Fruit fly (Drosophila melanogaster) whole organism, wandering third instar larva: ENCODE data around the gene spirit.

ENCODE experiments used
- Abd-B ChIP-seq: fragments of >200 bp; optimal IDR thresholded peaks from 2 replicates; lab custom pipeline; 2017; ENCODE audit warnings: missing biosample characterization, missing genetic modification characterization
- CrebA ChIP-seq: fragments of 200-800 bp; sonication (Bioruptor generic); optimal IDR thresholded peaks from 2 replicates; lab custom pipeline; 2016; ENCODE audit warnings: missing biosample characterization, mild to moderate bottlenecking, missing genetic modification characterization, borderline replicate concordance
- Dfd ChIP-seq: fragments of >200 bp; optimal IDR thresholded peaks from 2 replicates; lab custom pipeline; 2017; ENCODE audit warnings: missing biosample characterization, missing genetic modification characterization
- Dif ChIP-seq: fragments of 200-275, 200-300 bp; sonication (Bioruptor generic); optimal IDR thresholded peaks from 2 replicates; lab custom pipeline; 2018; ENCODE audit warnings: missing biosample characterization, missing genetic modification characterization; ENCODE audit not compliant: partially characterized antibody
- GATAd ChIP-seq: sonication (Bioruptor generic); optimal IDR thresholded peaks from 2 replicates; lab custom pipeline; 2016; ENCODE audit warnings: missing biosample characterization, missing genetic modification characterization
- HLH106 ChIP-seq: fragments of 200-800 bp; optimal IDR thresholded peaks from 3 replicates; lab custom pipeline; 2019; ENCODE audit warnings: missing biosample characterization, mild to moderate bottlenecking, missing genetic modification characterization, moderate library complexity
- Hnf4 ChIP-seq: fragments of 200-800 bp; sonication (Bioruptor generic); optimal IDR thresholded peaks from 2 replicates; lab custom pipeline; 2016; ENCODE audit warnings: missing biosample characterization, mild to moderate bottlenecking, missing genetic modification characterization
- Hr78 ChIP-seq: fragments of >200 bp; optimal IDR thresholded peaks from 2 replicates; lab custom pipeline; 2017; ENCODE audit warnings: missing biosample characterization, missing genetic modification characterization
- Hr83 ChIP-seq: fragments of 200-300 bp; sonication (Bioruptor generic); optimal IDR thresholded peaks from 2 replicates; lab custom pipeline; 2016; ENCODE audit warnings: missing biosample characterization, mild to moderate bottlenecking, missing genetic modification characterization, moderate library complexity; ENCODE audit not compliant: poor library complexity, severe bottlenecking
- Jra ChIP-seq: sonication (Bioruptor generic); optimal IDR thresholded peaks from 2 replicates; lab custom pipeline; 2016; ENCODE audit warnings: missing biosample characterization, missing genetic modification characterization
- N ChIP-seq: fragments of >200 bp; optimal IDR thresholded peaks from 2 replicates; lab custom pipeline; 2018; ENCODE audit warnings: missing biosample characterization, missing external identifiers, missing genetic modification characterization
- OdsH ChIP-seq: fragments of 200-800 bp; sonication (Bioruptor generic); optimal IDR thresholded peaks from 2 replicates; lab custom pipeline; 2016; ENCODE audit warnings: missing biosample characterization, mild to moderate bottlenecking, missing genetic modification characterization
- Rel ChIP-seq, 2 experiments: fragments of 200-800 bp; sonication (Bioruptor generic) in 1 of 2; optimal IDR thresholded peaks; 2 replicates in 1 of 2; 3 replicates in 1 of 2; lab custom pipeline; 2016 to 2019; ENCODE audit warnings: mild to moderate bottlenecking in 2 of 2, missing biosample characterization in 2 of 2, missing genetic modification characterization in 2 of 2, moderate library complexity in 1 of 2
- Sp1 ChIP-seq: fragments of 200-800 bp; sonication (Bioruptor generic); optimal IDR thresholded peaks from 3 replicates; lab custom pipeline; 2019; ENCODE audit warnings: missing biosample characterization, mild to moderate bottlenecking, missing genetic modification characterization, moderate library complexity
- Vsx2 ChIP-seq: fragments of 200-300, 225-300 bp; sonication (Bioruptor generic); optimal IDR thresholded peaks from 2 replicates; lab custom pipeline; 2018; ENCODE audit warnings: missing biosample characterization, missing genetic modification characterization; ENCODE audit not compliant: partially characterized antibody
- dl ChIP-seq, 2 experiments: fragments of 175-275, 200-275 bp in 1 of 2; fragments of 200-275 bp in 1 of 2; sonication (Bioruptor generic); optimal IDR thresholded peaks; lab custom pipeline; 2018; ENCODE audit warnings: mild to moderate bottlenecking in 2 of 2, missing biosample characterization in 2 of 2, missing genetic modification characterization in 2 of 2, moderate library complexity in 2 of 2; ENCODE audit not compliant: partially characterized antibody in 2 of 2, insufficient read depth in 1 of 2
- dsf ChIP-seq: sonication (Bioruptor generic); optimal IDR thresholded peaks from 2 replicates; lab custom pipeline; 2016; ENCODE audit warnings: missing biosample characterization, missing genetic modification characterization, borderline replicate concordance
- ey ChIP-seq: fragments of 200-800 bp; sonication (Bioruptor generic); optimal IDR thresholded peaks from 2 replicates; lab custom pipeline; 2016; ENCODE audit warnings: missing biosample characterization, missing genetic modification characterization
- foxo ChIP-seq, 2 experiments: fragments of 200-800 bp; sonication (Bioruptor generic); optimal IDR thresholded peaks; 2 replicates in 1 of 2; 3 replicates in 1 of 2; lab custom pipeline; 2016 to 2017; ENCODE audit warnings: missing biosample characterization in 2 of 2, missing genetic modification characterization in 2 of 2
- fru ChIP-seq: fragments of 200-800 bp; sonication (Bioruptor generic); optimal IDR thresholded peaks from 3 replicates; lab custom pipeline; 2016; ENCODE audit warnings: missing biosample characterization, mild to moderate bottlenecking, missing genetic modification characterization
- h ChIP-seq: fragments of 200-800 bp; sonication (Bioruptor generic); optimal IDR thresholded peaks from 3 replicates; lab custom pipeline; 2016; ENCODE audit warnings: missing biosample characterization, mild to moderate bottlenecking, missing genetic modification characterization
- jim ChIP-seq: fragments of 175-275, 200-325 bp; sonication (Bioruptor generic); optimal IDR thresholded peaks from 2 replicates; lab custom pipeline; 2016; ENCODE audit warnings: missing biosample characterization, mild to moderate bottlenecking, missing genetic modification characterization
- lola ChIP-seq: fragments of >200 bp; optimal IDR thresholded peaks from 2 replicates; lab custom pipeline; 2017; ENCODE audit warnings: missing biosample characterization, missing genetic modification characterization
- pan ChIP-seq: fragments of >200 bp; optimal IDR thresholded peaks from 2 replicates; lab custom pipeline; 2017
- psq ChIP-seq: fragments of 200-800 bp; sonication (Bioruptor generic); optimal IDR thresholded peaks from 3 replicates; lab custom pipeline; 2017; ENCODE audit warnings: missing biosample characterization, mild to moderate bottlenecking, missing genetic modification characterization, moderate library complexity
- rgr ChIP-seq: fragments of 200-800 bp; sonication (Bioruptor generic); optimal IDR thresholded peaks from 3 replicates; lab custom pipeline; 2016; ENCODE audit warnings: missing biosample characterization, mild to moderate bottlenecking, missing genetic modification characterization
- tai ChIP-seq: sonication (Bioruptor generic); optimal IDR thresholded peaks from 2 replicates; lab custom pipeline; 2016; ENCODE audit warnings: missing biosample characterization, missing genetic modification characterization
- usp ChIP-seq: fragments of >200 bp; optimal IDR thresholded peaks from 2 replicates; lab custom pipeline; 2017; ENCODE audit warnings: missing biosample characterization, missing genetic modification characterization
- woc ChIP-seq: sonication (Bioruptor generic); optimal IDR thresholded peaks from 2 replicates; lab custom pipeline; 2016; ENCODE audit warnings: missing biosample characterization, mild to moderate bottlenecking, missing genetic modification characterization

spirit gene

DNA sequence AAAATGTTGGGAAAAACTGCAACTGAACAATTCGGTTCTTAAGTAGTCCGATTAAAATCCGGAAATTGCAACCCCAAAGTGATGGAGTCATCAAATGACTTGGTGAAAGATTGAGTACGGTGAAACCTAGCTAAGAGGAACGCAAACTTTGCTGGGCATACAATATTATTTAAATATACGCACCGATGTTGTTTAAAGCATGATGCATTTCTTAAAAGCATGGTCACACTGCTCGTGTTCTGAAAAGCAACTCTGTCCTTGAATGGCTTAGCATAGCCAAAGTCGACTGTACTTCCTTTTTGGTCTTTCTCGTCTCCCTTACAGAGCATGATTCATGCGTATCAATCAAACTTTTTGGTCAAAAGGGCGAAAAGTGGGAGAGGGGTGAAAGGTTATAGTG is 36.7 kb downstream of the spirit start:
- TF ChIP-seq CrebA, result no peak
- peak in 1 of 2 experiments; percentile 24 for TF ChIP-seq foxo (GFP tag; optimal IDR thresholded peaks at IDR 0.05; lab: Kevin White, UChicago)
- peak; percentile 24 for TF ChIP-seq fru (GFP tag; lab: Kevin White, UChicago)

DNA sequence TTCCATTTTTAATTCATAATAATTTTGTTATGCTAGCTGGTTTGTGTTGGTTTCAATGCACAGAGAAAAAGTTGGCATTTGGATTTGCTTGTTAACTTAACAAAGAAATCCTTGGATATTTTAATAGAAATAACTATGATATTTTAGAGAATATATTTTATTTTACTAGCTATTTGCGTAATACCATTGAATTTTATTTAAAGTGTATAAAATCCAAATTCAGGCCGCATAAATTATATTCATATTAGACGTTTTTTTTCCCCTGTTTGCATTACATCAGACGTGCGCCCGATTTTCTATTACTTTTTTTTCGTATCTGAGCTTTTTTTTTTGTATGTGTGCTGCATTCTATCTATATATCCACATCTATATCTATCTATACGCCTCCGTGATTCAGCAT is 38.7 kb downstream of the spirit start:
- TF ChIP-seq Dif (no peak), usp (GFP tag; lab: Kevin White, UChicago) (no peak), ey (no peak), Rel (GFP tag; optimal IDR thresholded peaks at IDR 0.05; lab: Kevin White, UChicago) (no peak), Rel (tag; optimal IDR thresholded peaks at IDR 0.05; lab: Kevin White, UChicago) (no peak), Hnf4 (GFP tag; lab: Kevin White, UChicago) (no peak), rgr (GFP tag; lab: Kevin White, UChicago) (no peak)

- no peak for TF ChIP-seq N (GFP tag; lab: Kevin White, UChicago)
- TF ChIP-seq OdsH (GFP tag; lab: Kevin White, UChicago), result no peak
- no peak for TF ChIP-seq pan (lab: Kevin White, UChicago)
- TF ChIP-seq Jra (GFP tag; lab: Kevin White, UChicago), result no peak
- TF ChIP-seq usp (GFP tag; lab: Kevin White, UChicago), result no peak
- TF ChIP-seq dsf (GFP tag; lab: Kevin White, UChicago), result no peak
- no peak for TF ChIP-seq jim (GFP tag; lab: Kevin White, UChicago)
- no peak for TF ChIP-seq Rel (GFP tag; optimal IDR thresholded peaks at IDR 0.05; lab: Kevin White, UChicago)
- no peak for TF ChIP-seq Rel (tag; optimal IDR thresholded peaks at IDR 0.05; lab: Kevin White, UChicago)
- TF ChIP-seq Sp1 (GFP tag; lab: Kevin White, UChicago), result no peak
- no peak for TF ChIP-seq lola (GFP tag; lab: Kevin White, UChicago)
- TF ChIP-seq Hr78 (GFP tag; lab: Kevin White, UChicago), result no peak
- no peak for TF ChIP-seq Abd-B (GFP tag; lab: Kevin White, UChicago)
- TF ChIP-seq psq (GFP tag; lab: Kevin White, UChicago), result no peak
- no peak for TF ChIP-seq woc (GFP tag; lab: Kevin White, UChicago)
- no peak for TF ChIP-seq HLH106 (tag; lab: Kevin White, UChicago)
- no peak for TF ChIP-seq dl (GFP tag; optimal IDR thresholded peaks at IDR 0.05; lab: Kevin White, UChicago; ENCODE audit: insufficient read depth in 1 of 2, partially characterized antibody in 2 of 2)
- TF ChIP-seq, all 38 proteins: peak for 0
Measured at dm6 chrX:8534321-8534661, 39.1 kb downstream of the spirit start.

DNA sequence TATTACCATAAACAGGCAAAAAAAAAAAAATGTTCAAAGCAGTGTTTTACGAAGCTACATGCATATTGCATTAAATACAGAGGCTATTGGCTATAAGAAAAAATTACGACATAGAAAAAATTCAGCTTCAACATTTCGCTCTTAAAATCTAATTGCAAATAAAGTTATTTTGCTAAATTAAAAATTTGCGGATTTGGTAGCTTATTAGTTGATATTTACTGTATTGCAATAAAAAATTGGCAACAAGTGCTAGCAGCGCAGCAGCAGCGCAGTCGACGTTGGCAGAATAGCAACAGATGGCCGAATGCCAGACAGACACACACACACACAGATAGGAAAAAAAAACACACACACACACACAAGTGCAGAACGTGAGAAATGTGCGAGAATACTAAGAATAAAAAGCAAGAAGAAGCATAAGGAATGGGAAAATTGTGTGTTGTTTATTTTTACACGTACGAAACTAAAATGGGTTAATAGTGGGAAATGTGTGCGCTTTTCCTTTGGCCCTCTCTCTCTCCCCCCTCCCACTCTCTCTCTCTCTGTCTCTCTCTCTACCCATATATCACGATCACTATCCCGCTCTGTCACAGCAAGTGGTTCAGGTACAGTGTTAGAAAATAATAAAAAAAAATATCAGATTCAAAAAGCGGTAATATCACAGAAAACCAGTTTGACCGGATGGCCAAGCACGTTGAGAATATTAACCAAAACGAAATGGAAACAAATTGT is 39.6 kb downstream of the spirit start:
- TF ChIP-seq ey, result peak; percentile 23
- no peak for TF ChIP-seq GATAd (GFP tag; lab: Kevin White, UChicago)
- TF ChIP-seq HLH106 (tag; lab: Kevin White, UChicago), result peak; percentile 47
- no peak for TF ChIP-seq psq (GFP tag; lab: Kevin White, UChicago)
- peak; percentile 4 for TF ChIP-seq Dfd (GFP tag; lab: Kevin White, UChicago)
- TF ChIP-seq Hnf4 (GFP tag; lab: Kevin White, UChicago), result peak; percentile 28
- TF ChIP-seq Hr83 (GFP tag; lab: Kevin White, UChicago), result no peak
- TF ChIP-seq foxo (GFP tag; optimal IDR thresholded peaks at IDR 0.05; lab: Kevin White, UChicago), result peak in 1 of 2 experiments; percentile 36
- peak; percentile 48 for TF ChIP-seq h (GFP tag; lab: Kevin White, UChicago)
- no peak for TF ChIP-seq Vsx2 (GFP tag; lab: Kevin White, UChicago)
- TF ChIP-seq rgr (GFP tag; lab: Kevin White, UChicago), result peak; percentile 35
- TF ChIP-seq usp (GFP tag; lab: Kevin White, UChicago), result no peak

DNA sequence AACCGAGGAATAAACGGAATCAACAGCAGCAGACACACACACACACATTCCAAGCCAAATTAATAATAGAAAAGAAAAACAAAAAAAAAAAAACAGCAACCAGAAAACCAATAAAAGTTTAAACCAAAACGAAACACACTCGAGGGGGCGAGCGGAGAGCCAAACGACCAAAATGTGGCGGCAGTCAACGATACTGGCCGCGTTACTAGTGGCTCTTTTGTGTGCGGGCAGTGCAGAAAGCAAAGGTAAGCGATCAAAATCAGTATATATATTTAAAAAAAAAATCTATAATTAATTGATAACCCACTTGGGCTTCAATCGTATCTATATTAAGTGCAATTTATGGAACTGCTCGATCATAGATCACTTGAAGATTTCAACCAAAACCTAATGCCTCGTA is 41.6 kb downstream of the spirit start:
- TF ChIP-seq tai (GFP tag; lab: Kevin White, UChicago), result no peak
- no peak for TF ChIP-seq HLH106 (tag; lab: Kevin White, UChicago)
- no peak for TF ChIP-seq N (GFP tag; lab: Kevin White, UChicago)
- TF ChIP-seq Hnf4 (GFP tag; lab: Kevin White, UChicago), result no peak
- TF ChIP-seq Hr78 (GFP tag; lab: Kevin White, UChicago), result no peak
- no peak for TF ChIP-seq Vsx2 (GFP tag; lab: Kevin White, UChicago)
- TF ChIP-seq ey, result no peak
- TF ChIP-seq psq (GFP tag; lab: Kevin White, UChicago), result no peak
- TF ChIP-seq CrebA, result no peak
